Fruit fly (Drosophila melanogaster) Kc167 (cell line): ENCODE results near the gene CG6324.

Experiments used
- Myc ChIP-seq: fragments of >200 bp; optimal IDR thresholded peaks from 2 replicates; lab custom pipeline; 2017; ENCODE audit warnings: missing external identifiers
- h ChIP-seq: fragments of >200 bp; optimal IDR thresholded peaks from 3 replicates; lab custom pipeline; 2018; ENCODE audit warnings: missing external identifiers

DNA sequence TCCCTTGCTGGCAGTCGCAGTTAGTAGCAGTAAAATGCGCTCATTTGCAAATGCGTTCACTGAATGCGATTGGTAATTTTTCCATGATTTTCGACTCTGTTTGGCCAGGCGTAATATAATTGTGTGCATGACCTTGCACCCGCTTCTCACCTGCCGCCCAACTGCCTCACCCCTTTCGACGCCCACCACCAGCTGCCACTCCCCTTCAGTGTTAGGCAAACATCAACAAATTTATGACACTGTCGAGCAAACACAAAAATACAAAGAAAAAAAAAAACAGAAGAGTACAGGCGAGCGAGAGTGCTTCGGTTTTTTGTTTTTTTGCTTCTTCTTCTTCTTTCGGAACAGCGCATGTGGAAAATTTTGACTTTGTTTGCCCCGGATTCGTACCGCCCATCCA lies 54.1 kb downstream of the CG6324 start:
- TF ChIP-seq h (lab: Kevin White, UChicago) (no peak), Myc (lab: Kevin White, UChicago) (no peak)
